Fruit fly (Drosophila melanogaster) whole organism, embryonic: Measurements from ENCODE around the gene Trpgamma.

ENCODE experiments used
- Abd-B ChIP-seq: fragments of 200-800 bp; sonication (Bioruptor generic); optimal IDR thresholded peaks from 2 replicates; lab custom pipeline; 2018; ENCODE audit warnings: missing biosample characterization, mild to moderate bottlenecking, missing genetic modification characterization, moderate library complexity
- B-H1 ChIP-seq: fragments of 200-800 bp; sonication (Bioruptor generic); IDR thresholded peaks from 3 replicates; pipeline ENCODE4 v1.3.6; 2022; ENCODE audit warnings: missing biosample characterization, missing genetic modification characterization
- B-H2 ChIP-seq: fragments of 200-800 bp; sonication (Bioruptor generic); optimal IDR thresholded peaks from 2 replicates; lab custom pipeline; 2018; ENCODE audit warnings: missing biosample characterization, mild to moderate bottlenecking, missing genetic modification characterization
- CG10267 ChIP-seq: fragments of 200-800 bp; sonication (Bioruptor generic); optimal IDR thresholded peaks from 2 replicates; lab custom pipeline; 2018; ENCODE audit warnings: missing biosample characterization, mild to moderate bottlenecking, missing genetic modification characterization, moderate library complexity
- CG10321 ChIP-seq: fragments of 200-800 bp; sonication (Bioruptor generic); IDR thresholded peaks from 2 replicates; pipeline ENCODE4 v1.3.6; 2022; ENCODE audit warnings: missing biosample characterization, missing genetic modification characterization
- CG11504 ChIP-seq: fragments of 200-800 bp; sonication (Bioruptor generic); optimal IDR thresholded peaks from 3 replicates; lab custom pipeline; 2019; ENCODE audit warnings: missing biosample characterization, mild to moderate bottlenecking, missing genetic modification characterization, moderate library complexity
- CG12155 ChIP-seq: fragments of 200-800 bp; sonication (Bioruptor generic); optimal IDR thresholded peaks from 3 replicates; lab custom pipeline; 2016; ENCODE audit warnings: missing biosample characterization, missing genetic modification characterization
- CG15269 ChIP-seq: fragments of 200-800 bp; sonication (Bioruptor generic); optimal IDR thresholded peaks from 2 replicates; lab custom pipeline; 2018; ENCODE audit warnings: missing biosample characterization, mild to moderate bottlenecking, missing genetic modification characterization, moderate library complexity
- CG15514 ChIP-seq: fragments of 200-800 bp; sonication (Bioruptor generic); optimal IDR thresholded peaks from 3 replicates; lab custom pipeline; 2017; ENCODE audit warnings: missing biosample characterization, missing genetic modification characterization, mild to moderate bottlenecking, moderate library complexity, missing genetic modification reagents
- CG16813 ChIP-seq: fragments of 200-800 bp; sonication (Bioruptor generic); IDR thresholded peaks from 3 replicates; pipeline ENCODE4 v1.3.6; 2022; ENCODE audit warnings: missing biosample characterization, missing genetic modification characterization; ENCODE audit not compliant: partially characterized antibody
- CG17361 ChIP-seq: fragments of 200-800 bp; sonication (Bioruptor generic); IDR thresholded peaks from 3 replicates; pipeline ENCODE4 v1.3.6; 2022; ENCODE audit warnings: missing biosample characterization, missing genetic modification characterization
- CG17829 ChIP-seq: fragments of 200-800 bp; optimal IDR thresholded peaks from 2 replicates; lab custom pipeline; 2019; ENCODE audit warnings: missing biosample characterization, mild to moderate bottlenecking, missing genetic modification characterization, moderate library complexity
- CG32767 ChIP-seq: fragments of 200-800 bp; sonication (Bioruptor generic); IDR thresholded peaks from 2 replicates; pipeline ENCODE4 v1.3.6; 2022; ENCODE audit warnings: missing biosample characterization, missing genetic modification characterization
- CG32772 ChIP-seq: fragments of 200-800 bp; sonication (Bioruptor generic); IDR thresholded peaks from 2 replicates; pipeline ENCODE4 v1.3.6; 2022; ENCODE audit warnings: missing biosample characterization, missing genetic modification characterization
- CG33213 ChIP-seq: fragments of 200-800 bp; sonication (Bioruptor generic); optimal IDR thresholded peaks from 3 replicates; lab custom pipeline; 2016; ENCODE audit warnings: missing biosample characterization, missing genetic modification characterization
- CG7839 ChIP-seq: fragments of 200-800 bp; sonication (Bioruptor generic); optimal IDR thresholded peaks from 3 replicates; lab custom pipeline; 2018; ENCODE audit warnings: missing biosample characterization, mild to moderate bottlenecking, missing genetic modification characterization, moderate library complexity
- CG9932 ChIP-seq: fragments of 200-800 bp; sonication (Bioruptor generic); IDR thresholded peaks from 2 replicates; pipeline ENCODE4 v1.3.6; 2022; ENCODE audit warnings: missing biosample characterization, missing genetic modification characterization
- CkIIα-i1 ChIP-seq: fragments of 200-800 bp; sonication (Bioruptor generic); IDR thresholded peaks from 2 replicates; pipeline ENCODE4 v1.3.6; 2022; ENCODE audit warnings: missing biosample characterization, missing genetic modification characterization
- Dbx ChIP-seq: fragments of 200-800 bp; sonication (Bioruptor generic); IDR thresholded peaks from 3 replicates; pipeline ENCODE4 v1.3.6; 2022; ENCODE audit warnings: missing biosample characterization, missing genetic modification characterization
- Dref ChIP-seq: fragments of 200-800 bp; sonication (Bioruptor generic); IDR thresholded peaks from 2 replicates; pipeline ENCODE4 v1.3.6; 2022; ENCODE audit warnings: missing biosample characterization, missing genetic modification characterization
- E2f1 ChIP-seq: fragments of 200-800 bp; sonication (Bioruptor generic); IDR thresholded peaks from 2 replicates; pipeline ENCODE4 v1.3.6; 2022; ENCODE audit warnings: missing biosample characterization, missing genetic modification characterization
- HLH4C ChIP-seq: fragments of 200-800 bp; sonication (Bioruptor generic); IDR thresholded peaks from 3 replicates; pipeline ENCODE4 v1.3.6; 2022; ENCODE audit warnings: missing biosample characterization, missing genetic modification characterization; ENCODE audit not compliant: partially characterized antibody
- Hmr ChIP-seq: fragments of 200-800 bp; sonication (Bioruptor generic); optimal IDR thresholded peaks from 3 replicates; lab custom pipeline; 2017; ENCODE audit warnings: mild to moderate bottlenecking, missing biosample characterization, missing genetic modification reagents, missing genetic modification characterization
- Hmx ChIP-seq: fragments of 200-800 bp; sonication (Bioruptor generic); optimal IDR thresholded peaks from 2 replicates; lab custom pipeline; 2016; ENCODE audit warnings: missing biosample characterization, missing genetic modification characterization
- Hsf ChIP-seq: fragments of 200-800 bp; sonication (Bioruptor generic); optimal IDR thresholded peaks from 3 replicates; lab custom pipeline; 2016; ENCODE audit warnings: missing biosample characterization, missing genetic modification characterization
- Lim3 ChIP-seq: fragments of 200-800 bp; sonication (Bioruptor generic); IDR thresholded peaks from 2 replicates; pipeline ENCODE4 v1.3.6; 2022; ENCODE audit warnings: missing biosample characterization, missing genetic modification characterization
- Mad ChIP-seq: fragments of 200-800 bp; sonication (Bioruptor generic); optimal IDR thresholded peaks from 2 replicates; lab custom pipeline; 2016; ENCODE audit warnings: missing biosample characterization, missing genetic modification characterization
- Sin3A ChIP-seq: fragments of >200 bp; optimal IDR thresholded peaks from 2 replicates; lab custom pipeline; 2018
- Sry-δ ChIP-seq: fragments of 200-800 bp; sonication (Bioruptor generic); optimal IDR thresholded peaks from 2 replicates; lab custom pipeline; 2016; ENCODE audit warnings: missing biosample characterization, missing genetic modification characterization
- Stat92E ChIP-seq, 3 experiments: fragments of >200 bp in 2 of 3; fragments of 200-800 bp in 1 of 3; sonication (Bioruptor generic) in 1 of 3; optimal IDR thresholded peaks; 2 replicates each; lab custom pipeline; 2017 to 2019; ENCODE audit warnings: missing biosample characterization in 3 of 3, missing genetic modification characterization in 3 of 3, mild to moderate bottlenecking in 1 of 3, moderate library complexity in 1 of 3
- Usf ChIP-seq: fragments of 200-800 bp; sonication (Bioruptor generic); optimal IDR thresholded peaks from 2 replicates; lab custom pipeline; 2017; ENCODE audit warnings: missing genotype, missing biosample characterization, missing genetic modification characterization
- bigmax ChIP-seq: fragments of 200-800 bp; sonication (Bioruptor generic); optimal IDR thresholded peaks from 2 replicates; lab custom pipeline; 2018; ENCODE audit warnings: missing biosample characterization, mild to moderate bottlenecking, missing genetic modification characterization
- btn ChIP-seq: fragments of 200-800 bp; sonication (Bioruptor generic); optimal IDR thresholded peaks from 2 replicates; lab custom pipeline; 2016; ENCODE audit warnings: missing biosample characterization, missing genetic modification characterization
- cg ChIP-seq: fragments of 200-800 bp; sonication (Bioruptor generic); optimal IDR thresholded peaks from 3 replicates; lab custom pipeline; 2019; ENCODE audit warnings: missing biosample characterization, mild to moderate bottlenecking, missing genetic modification characterization, moderate library complexity
- chn ChIP-seq: fragments of 200-800 bp; sonication (Bioruptor generic); optimal IDR thresholded peaks from 2 replicates; lab custom pipeline; 2016; ENCODE audit warnings: missing biosample characterization, missing genetic modification characterization
- crol ChIP-seq: fragments of 200-800 bp; sonication (Bioruptor generic); IDR thresholded peaks from 2 replicates; pipeline ENCODE4 v1.3.6; 2022; ENCODE audit warnings: missing biosample characterization, missing genetic modification characterization
- dm ChIP-seq: fragments of 200-800 bp; sonication (Bioruptor generic); optimal IDR thresholded peaks from 3 replicates; lab custom pipeline; 2016; ENCODE audit warnings: missing biosample characterization, missing genetic modification characterization
- dpn ChIP-seq, 2 experiments: fragments of 200-800 bp; sonication (Bioruptor generic); optimal IDR thresholded peaks; 3 replicates each; lab custom pipeline; 2016; ENCODE audit warnings: missing biosample characterization in 2 of 2, missing genetic modification characterization in 2 of 2
- gcm ChIP-seq: fragments of 200-800 bp; sonication (Bioruptor generic); optimal IDR thresholded peaks from 2 replicates; lab custom pipeline; 2019; ENCODE audit warnings: missing biosample characterization, mild to moderate bottlenecking, missing genetic modification characterization, moderate library complexity
- gsb-n ChIP-seq: fragments of 200-800 bp; sonication (Bioruptor generic); optimal IDR thresholded peaks from 3 replicates; lab custom pipeline; 2018; ENCODE audit warnings: missing biosample characterization, mild to moderate bottlenecking, missing genetic modification characterization
- ken ChIP-seq: fragments of 200-800 bp; sonication (Bioruptor generic); IDR thresholded peaks from 3 replicates; pipeline ENCODE4 v1.3.6; 2022; ENCODE audit warnings: missing biosample characterization, missing genetic modification characterization
- nau ChIP-seq: fragments of 200-800 bp; sonication (Bioruptor generic); optimal IDR thresholded peaks from 3 replicates; lab custom pipeline; 2017; ENCODE audit warnings: missing biosample characterization, mild to moderate bottlenecking, missing genetic modification characterization, missing genetic modification reagents
- nmo ChIP-seq: fragments of 200-800 bp; sonication (Bioruptor generic); optimal IDR thresholded peaks from 2 replicates; lab custom pipeline; 2018; ENCODE audit warnings: missing biosample characterization, mild to moderate bottlenecking, missing genetic modification characterization, moderate library complexity
- onecut ChIP-seq: fragments of 200-800 bp; sonication (Bioruptor generic); IDR thresholded peaks from 2 replicates; pipeline ENCODE4 v1.3.6; 2022; ENCODE audit warnings: missing biosample characterization, missing genetic modification characterization
- pros ChIP-seq: fragments of 200-800 bp; sonication (Bioruptor generic); optimal IDR thresholded peaks from 3 replicates; lab custom pipeline; 2019; ENCODE audit warnings: missing biosample characterization, mild to moderate bottlenecking, missing genetic modification characterization, moderate library complexity
- pum ChIP-seq: fragments of 200-800 bp; sonication (Bioruptor generic); optimal IDR thresholded peaks from 2 replicates; lab custom pipeline; 2016; ENCODE audit warnings: missing biosample characterization, missing genetic modification characterization
- stwl ChIP-seq: fragments of 200-800 bp; sonication (Bioruptor generic); optimal IDR thresholded peaks from 3 replicates; lab custom pipeline; 2018; ENCODE audit warnings: missing biosample characterization, mild to moderate bottlenecking, missing genetic modification characterization, moderate library complexity
- tna ChIP-seq: fragments of 200-800 bp; sonication (Bioruptor generic); IDR thresholded peaks from 2 replicates; pipeline ENCODE4 v1.3.6; 2022; ENCODE audit warnings: missing biosample characterization, missing genetic modification characterization; ENCODE audit not compliant: partially characterized antibody
- trem ChIP-seq: fragments of 200-800 bp; optimal IDR thresholded peaks from 3 replicates; lab custom pipeline; 2019; ENCODE audit warnings: missing biosample characterization, mild to moderate bottlenecking, missing genetic modification characterization, moderate library complexity

Gene Trpgamma

dm6 chr2L:16679817-16680683 is 3.5 kb upstream of the Trpgamma start, which contains the start of the genes grp and squ (continued):
- TF ChIP-seq E2f1 (GFP tag; lab: Robert Waterston, UW): peak; percentile 39; the same call in 1 of the 2 replicates
- TF ChIP-seq stwl (tag; lab: Kevin White, UChicago): peak; percentile 76
- TF ChIP-seq Hmx (GFP tag; lab: Kevin White, UChicago): no peak
- TF ChIP-seq pum: no peak
- peak; percentile 56 for TF ChIP-seq CG15514 (GFP tag; lab: Kevin White, UChicago)
- peak; percentile 97 for TF ChIP-seq CG16813
- peak; percentile 18 for TF ChIP-seq Hmr
- TF ChIP-seq B-H2 (GFP tag; lab: Kevin White, UChicago): no peak
- no peak; the same call in 2 of the 3 replicates for TF ChIP-seq B-H1 (GFP tag; lab: Robert Waterston, UW)
- TF ChIP-seq Usf: no peak
- TF ChIP-seq tna (GFP tag; lab: Robert Waterston, UW): peak; percentile 99
- TF ChIP-seq btn (GFP tag; lab: Kevin White, UChicago): no peak
- no peak for TF ChIP-seq gcm (GFP tag; lab: Kevin White, UChicago)
- TF ChIP-seq crol (GFP tag; lab: Robert Waterston, UW): peak; percentile 87
- peak; percentile 51 for TF ChIP-seq gsb-n (tag; lab: Kevin White, UChicago)
- peak; percentile 94 for TF ChIP-seq bigmax (GFP tag; lab: Kevin White, UChicago)
- TF ChIP-seq cg (GFP tag; lab: Kevin White, UChicago): peak; percentile 6
- no peak for TF ChIP-seq CG15269
- peak; percentile 39 for TF ChIP-seq CG33213
- TF ChIP-seq Dref (GFP tag; lab: Robert Waterston, UW): peak; percentile 97
- TF ChIP-seq CG9932: peak; percentile 66
- TF ChIP-seq CG32767 (GFP tag; lab: Robert Waterston, UW): no peak
- peak; percentile 57; the same call in 1 of the 2 replicates for TF ChIP-seq onecut (GFP tag; lab: Robert Waterston, UW)
- peak; percentile 9; the same call in 1 of the 2 replicates for TF ChIP-seq CkIIα-i1
- TF ChIP-seq pros (GFP tag; lab: Kevin White, UChicago): peak; percentile 39
- TF ChIP-seq Sry-δ: peak; percentile 75
- TF ChIP-seq CG7839: peak; percentile 17
- no peak for TF ChIP-seq CG10321 (GFP tag; lab: Robert Waterston, UW)
- no peak for TF ChIP-seq chn (GFP tag; lab: Kevin White, UChicago)
- no peak for TF ChIP-seq CG11504 (tag; lab: Kevin White, UChicago)
- no peak for TF ChIP-seq CG32772 (GFP tag; lab: Robert Waterston, UW)
- TF ChIP-seq nmo (GFP tag; lab: Kevin White, UChicago): peak; percentile 31
- peak; percentile 16; the same call in 1 of the 3 replicates for TF ChIP-seq Dbx (GFP tag; lab: Robert Waterston, UW)
- peak in 1 of 3 experiments; percentile 93 for TF ChIP-seq Stat92E (GFP tag; optimal IDR thresholded peaks at IDR 0.05; lab: Kevin White, UChicago)
- TF ChIP-seq Abd-B: peak; percentile 38
- TF ChIP-seq Hsf: peak; percentile 24
- TF ChIP-seq Sin3A (lab: Kevin White, UChicago): peak; percentile 65
- TF ChIP-seq CG17361: peak; percentile 26; the same call in 1 of the 3 replicates
- TF ChIP-seq Mad: no peak
- peak; percentile 9 for TF ChIP-seq dm
- no peak for TF ChIP-seq Lim3
- TF ChIP-seq nau (GFP tag; lab: Kevin White, UChicago): peak; percentile 15
- no peak for TF ChIP-seq ken (GFP tag; lab: Robert Waterston, UW)
- peak; percentile 41 for TF ChIP-seq CG10267 (tag; lab: Kevin White, UChicago)
- TF ChIP-seq HLH4C: peak; percentile 99
- TF ChIP-seq CG17829 (tag; lab: Kevin White, UChicago): peak; percentile 34
- TF ChIP-seq trem: peak; percentile 17
- TF ChIP-seq dpn (GFP tag; optimal IDR thresholded peaks at IDR 0.05; lab: Kevin White, UChicago): no peak
- no peak for TF ChIP-seq CG12155 (GFP tag; lab: Kevin White, UChicago)
